Worm (Caenorhabditis elegans): ENCODE data around the gene H12C20.7.

- TF ChIP-seq ama-1 (optimal IDR thresholded peaks at IDR 0.05) (no peak), ceh-24 (tag; optimal IDR thresholded peaks at IDR 0.05) (no peak), rnt-1 (tag; optimal IDR thresholded peaks at IDR 0.05) (no peak), elt-2 (tag; optimal IDR thresholded peaks at IDR 0.05) (no peak), lin-11 (tag; optimal IDR thresholded peaks at IDR 0.05) (no peak), dve-1 (tag; optimal IDR thresholded peaks at IDR 0.05) (no peak), hlh-13 (GFP tag; optimal IDR thresholded peaks at IDR 0.05) (no peak), ceh-45 (GFP tag; IDR thresholded peaks at IDR 0.05) (no peak), ceh-31 (tag; optimal IDR thresholded peaks at IDR 0.05) (no peak)
Measured at ce11 chrV:11554260-11554659, 18.5 kb downstream of the H12C20.7 start, which contains the start of gene duo-1.

Measured in whole organism, late embryonic.